Fruit fly (Drosophila melanogaster) whole organism, embryonic: ENCODE data around the gene fend.

Source experiments
- Antp ChIP-seq: fragments of 200-800 bp; sonication (Bioruptor generic); optimal IDR thresholded peaks from 3 replicates; lab custom pipeline; 2016; ENCODE audit warnings: missing biosample characterization, missing genetic modification characterization
- Atf-2 ChIP-seq: fragments of 200-800 bp; sonication (Bioruptor generic); optimal IDR thresholded peaks from 2 replicates; lab custom pipeline; 2016; ENCODE audit warnings: missing biosample characterization, missing genetic modification characterization
- CG1233 ChIP-seq: fragments of 200-800 bp; sonication (Bioruptor generic); optimal IDR thresholded peaks from 4 replicates; lab custom pipeline; 2018; ENCODE audit warnings: missing biosample characterization, mild to moderate bottlenecking, missing genetic modification characterization
- CG12659 ChIP-seq: fragments of 200-800 bp; sonication (Bioruptor generic); optimal IDR thresholded peaks from 3 replicates; lab custom pipeline; 2017; ENCODE audit warnings: mild to moderate bottlenecking, missing biosample characterization, missing genetic modification reagents, missing genetic modification characterization
- CG13123 ChIP-seq: fragments of 200-800 bp; sonication (Bioruptor generic); optimal IDR thresholded peaks from 2 replicates; lab custom pipeline; 2016; ENCODE audit warnings: missing biosample characterization, missing genetic modification characterization
- CG15073 ChIP-seq: fragments of 200-800 bp; sonication (Bioruptor generic); optimal IDR thresholded peaks from 2 replicates; lab custom pipeline; 2016; ENCODE audit warnings: missing biosample characterization, missing genetic modification characterization
- CG15269 ChIP-seq: fragments of 200-800 bp; sonication (Bioruptor generic); optimal IDR thresholded peaks from 2 replicates; lab custom pipeline; 2018; ENCODE audit warnings: missing biosample characterization, mild to moderate bottlenecking, missing genetic modification characterization, moderate library complexity
- CG17385 ChIP-seq: fragments of 200-800 bp; sonication (Bioruptor generic); optimal IDR thresholded peaks from 3 replicates; lab custom pipeline; 2018; ENCODE audit warnings: missing biosample characterization, mild to moderate bottlenecking, missing genetic modification characterization
- CG1792 ChIP-seq: fragments of 200-800 bp; sonication (Bioruptor generic); optimal IDR thresholded peaks from 2 replicates; lab custom pipeline; 2016; ENCODE audit warnings: missing biosample characterization, missing genetic modification characterization
- CG31224 ChIP-seq: fragments of 200-800 bp; sonication (Bioruptor generic); IDR thresholded peaks from 2 replicates; pipeline ENCODE4 v1.3.6; 2022; ENCODE audit warnings: missing biosample characterization, missing genetic modification characterization
- CG4328 ChIP-seq: fragments of 200-800 bp; sonication (Bioruptor generic); optimal IDR thresholded peaks from 3 replicates; lab custom pipeline; 2017; ENCODE audit warnings: missing biosample characterization, missing genetic modification reagents, missing genetic modification characterization
- CG4730 ChIP-seq: fragments of 200-800 bp; sonication (Bioruptor generic); IDR thresholded peaks from 2 replicates; pipeline ENCODE4 v1.3.6; 2022; ENCODE audit warnings: missing biosample characterization, missing genetic modification characterization
- CG6765 ChIP-seq: fragments of 200-800 bp; sonication (Bioruptor generic); optimal IDR thresholded peaks from 3 replicates; lab custom pipeline; 2017; ENCODE audit warnings: missing biosample characterization, mild to moderate bottlenecking, missing genetic modification characterization
- CG8765 ChIP-seq: fragments of 200-800 bp; sonication (Bioruptor generic); IDR thresholded peaks from 2 replicates; pipeline ENCODE4 v1.3.6; 2022; ENCODE audit warnings: missing biosample characterization, missing genetic modification characterization
- CG8924 ChIP-seq: fragments of 200-800 bp; optimal IDR thresholded peaks from 3 replicates; lab custom pipeline; 2019; ENCODE audit warnings: missing biosample characterization, mild to moderate bottlenecking, missing genetic modification characterization, moderate library complexity
- CG9932 ChIP-seq: fragments of 200-800 bp; sonication (Bioruptor generic); IDR thresholded peaks from 2 replicates; pipeline ENCODE4 v1.3.6; 2022; ENCODE audit warnings: missing biosample characterization, missing genetic modification characterization
- CkIIα-i1 ChIP-seq: fragments of 200-800 bp; sonication (Bioruptor generic); IDR thresholded peaks from 2 replicates; pipeline ENCODE4 v1.3.6; 2022; ENCODE audit warnings: missing biosample characterization, missing genetic modification characterization
- Eip74EF ChIP-seq, 2 experiments: fragments of 200-800 bp in 1 of 2; fragments of >200 bp in 1 of 2; sonication (Bioruptor generic) in 1 of 2; optimal IDR thresholded peaks; 2 replicates each; lab custom pipeline; 2017 to 2019; ENCODE audit warnings: missing biosample characterization in 2 of 2, missing genetic modification characterization in 2 of 2, mild to moderate bottlenecking in 1 of 2, moderate library complexity in 1 of 2
- Gug ChIP-seq: fragments of 200-800 bp; sonication (Bioruptor generic); IDR thresholded peaks from 4 replicates; pipeline ENCODE4 v1.3.6; 2022; ENCODE audit warnings: missing biosample characterization, missing genetic modification characterization
- HLH54F ChIP-seq: fragments of 200-800 bp; sonication (Bioruptor generic); optimal IDR thresholded peaks from 3 replicates; lab custom pipeline; 2016; ENCODE audit warnings: missing biosample characterization, missing genetic modification characterization
- HmgD ChIP-seq: fragments of 200-800 bp; sonication (Bioruptor generic); optimal IDR thresholded peaks from 3 replicates; lab custom pipeline; 2016; ENCODE audit warnings: missing biosample characterization, missing genetic modification characterization
- HmgZ ChIP-seq: fragments of 200-800 bp; sonication (Bioruptor generic); optimal IDR thresholded peaks from 2 replicates; lab custom pipeline; 2018; ENCODE audit warnings: missing biosample characterization, mild to moderate bottlenecking, missing genetic modification characterization
- MBD-R2 ChIP-seq: fragments of 200-800 bp; sonication (Bioruptor generic); IDR thresholded peaks from 2 replicates; pipeline ENCODE4 v1.3.6; 2022; ENCODE audit warnings: missing biosample characterization, missing genetic modification characterization
- MESR4 ChIP-seq: fragments of 200-800 bp; sonication (Bioruptor generic); optimal IDR thresholded peaks from 2 replicates; lab custom pipeline; 2018; ENCODE audit warnings: missing biosample characterization, mild to moderate bottlenecking, missing genetic modification characterization, moderate library complexity
- Nf-YA ChIP-seq: fragments of 200-800 bp; sonication (Bioruptor generic); IDR thresholded peaks from 2 replicates; pipeline ENCODE4 v1.3.6; 2022; ENCODE audit warnings: missing biosample characterization, missing genetic modification characterization
- NfI ChIP-seq: fragments of 200-800 bp; sonication (Bioruptor generic); optimal IDR thresholded peaks from 3 replicates; lab custom pipeline; 2018; ENCODE audit warnings: missing biosample characterization, mild to moderate bottlenecking, missing genetic modification characterization, moderate library complexity
- Oli ChIP-seq: fragments of 200-800 bp; sonication (Bioruptor generic); optimal IDR thresholded peaks from 2 replicates; lab custom pipeline; 2018; ENCODE audit warnings: missing biosample characterization, mild to moderate bottlenecking, missing genetic modification characterization, moderate library complexity
- br ChIP-seq: fragments of >200 bp; optimal IDR thresholded peaks from 2 replicates; lab custom pipeline; 2017
- cas ChIP-seq: fragments of 200-800 bp; sonication (Bioruptor generic); IDR thresholded peaks from 2 replicates; pipeline ENCODE4 v1.3.6; 2022; ENCODE audit warnings: missing biosample characterization, missing genetic modification characterization
- caup ChIP-seq: fragments of 200-800 bp; sonication (Bioruptor generic); optimal IDR thresholded peaks from 3 replicates; lab custom pipeline; 2017; ENCODE audit warnings: missing biosample characterization, mild to moderate bottlenecking, missing genetic modification characterization, moderate library complexity; ENCODE audit not compliant: severe bottlenecking
- cg ChIP-seq: fragments of 200-800 bp; sonication (Bioruptor generic); optimal IDR thresholded peaks from 3 replicates; lab custom pipeline; 2019; ENCODE audit warnings: missing biosample characterization, mild to moderate bottlenecking, missing genetic modification characterization, moderate library complexity
- chm ChIP-seq: fragments of 200-800 bp; sonication (Bioruptor generic); IDR thresholded peaks from 2 replicates; pipeline ENCODE4 v1.3.6; 2022; ENCODE audit warnings: missing biosample characterization, missing genetic modification characterization
- crc ChIP-seq: fragments of 200-800 bp; sonication (Bioruptor generic); optimal IDR thresholded peaks from 2 replicates; lab custom pipeline; 2016; ENCODE audit warnings: missing biosample characterization, missing genetic modification characterization
- croc ChIP-seq: fragments of 200-800 bp; sonication (Bioruptor generic); conservative IDR thresholded peaks from 3 replicates; pipeline ENCODE4 v1.3.6; 2022; ENCODE audit warnings: missing biosample characterization, missing genetic modification characterization
- danr ChIP-seq: fragments of 200-800 bp; sonication (Bioruptor generic); IDR thresholded peaks from 2 replicates; pipeline ENCODE4 v1.3.6; 2022; ENCODE audit warnings: missing biosample characterization, missing genetic modification characterization
- gfzf ChIP-seq: fragments of 200-800 bp; sonication (Bioruptor generic); optimal IDR thresholded peaks from 2 replicates; lab custom pipeline; 2016; ENCODE audit warnings: missing biosample characterization, mild to moderate bottlenecking, missing genetic modification characterization, moderate library complexity
- h ChIP-seq: fragments of >200 bp; optimal IDR thresholded peaks from 2 replicates; lab custom pipeline; 2017
- lmd ChIP-seq: fragments of 200-800 bp; sonication (Bioruptor generic); IDR thresholded peaks from 2 replicates; pipeline ENCODE4 v1.3.6; 2022; ENCODE audit warnings: missing biosample characterization, missing genetic modification characterization
- mam ChIP-seq: fragments of 200-800 bp; sonication (Bioruptor generic); optimal IDR thresholded peaks from 3 replicates; lab custom pipeline; 2016; ENCODE audit warnings: missing biosample characterization, missing genetic modification characterization
- onecut ChIP-seq: fragments of 200-800 bp; sonication (Bioruptor generic); IDR thresholded peaks from 2 replicates; pipeline ENCODE4 v1.3.6; 2022; ENCODE audit warnings: missing biosample characterization, missing genetic modification characterization
- phol ChIP-seq: fragments of 200-800 bp; sonication (Bioruptor generic); optimal IDR thresholded peaks from 3 replicates; lab custom pipeline; 2018; ENCODE audit warnings: missing biosample characterization, mild to moderate bottlenecking, missing genetic modification characterization, moderate library complexity
- salm ChIP-seq: fragments of 200-800 bp; sonication (Bioruptor generic); optimal IDR thresholded peaks from 2 replicates; lab custom pipeline; 2018; ENCODE audit warnings: missing biosample characterization, mild to moderate bottlenecking, missing genetic modification characterization
- sd ChIP-seq: fragments of 200-800 bp; sonication (Bioruptor generic); optimal IDR thresholded peaks from 3 replicates; lab custom pipeline; 2018; ENCODE audit warnings: missing biosample characterization, mild to moderate bottlenecking, missing genetic modification characterization, moderate library complexity
- sob ChIP-seq: fragments of 200-800 bp; sonication (Bioruptor generic); IDR thresholded peaks from 2 replicates; pipeline ENCODE4 v1.3.6; 2022; ENCODE audit warnings: missing biosample characterization, missing genetic modification characterization
- ssp ChIP-seq: fragments of 200-800 bp; sonication (Bioruptor generic); IDR thresholded peaks from 2 replicates; pipeline ENCODE4 v1.3.6; 2022; ENCODE audit warnings: missing biosample characterization, missing genetic modification characterization
- tap ChIP-seq: fragments of 200-800 bp; optimal IDR thresholded peaks from 3 replicates; lab custom pipeline; 2019; ENCODE audit warnings: missing biosample characterization, mild to moderate bottlenecking, missing genetic modification characterization, moderate library complexity
- tx ChIP-seq: fragments of 200-800 bp; sonication (Bioruptor generic); optimal IDR thresholded peaks from 2 replicates; lab custom pipeline; 2016; ENCODE audit warnings: missing biosample characterization, missing genetic modification characterization
- zen ChIP-seq: fragments of 200-800 bp; sonication (Bioruptor generic); optimal IDR thresholded peaks from 3 replicates; lab custom pipeline; 2018; ENCODE audit warnings: missing biosample characterization, mild to moderate bottlenecking, missing genetic modification characterization, moderate library complexity

fend gene

DNA sequence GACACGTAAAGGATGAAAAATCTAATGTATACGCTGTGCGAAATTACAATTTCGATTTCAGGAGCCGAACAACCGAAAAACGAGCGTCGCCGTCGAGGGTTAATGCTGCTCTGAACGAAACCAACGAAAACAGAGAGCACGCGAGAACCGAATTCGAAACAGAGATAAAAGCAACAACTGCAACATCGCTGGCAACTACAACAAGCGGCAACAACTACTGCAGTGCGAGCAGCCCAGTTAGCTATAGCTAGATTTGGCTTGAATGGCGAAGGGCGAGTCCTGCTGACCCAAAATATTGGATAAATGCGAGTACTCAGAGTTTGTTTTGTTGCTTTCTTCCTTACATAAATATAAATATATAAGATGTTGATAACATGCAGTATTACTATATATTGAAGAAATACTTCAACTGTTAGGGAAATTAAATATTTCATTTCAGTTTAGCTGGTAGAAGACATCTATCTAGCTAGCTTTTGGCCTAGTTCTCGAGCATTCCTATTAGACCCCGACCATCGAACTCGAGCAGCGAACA is at the start of gene fend (continued):
- 0 out of 2 replicates have a peak, but pooled peaks have one; percentile 17 for TF ChIP-seq sob (GFP tag; lab: Robert Waterston, UW)
- TF ChIP-seq chm (GFP tag; lab: Robert Waterston, UW), result peak; percentile 56; the same call in 1 of the 2 replicates
- TF ChIP-seq br (lab: Kevin White, UChicago), result no peak
- TF ChIP-seq tap (tag; lab: Kevin White, UChicago), result peak; percentile 45
- TF ChIP-seq Eip74EF (GFP tag; optimal IDR thresholded peaks at IDR 0.05; lab: Kevin White, UChicago), result peak in 1 of 2 experiments; percentile 18
- peak; percentile 54 for TF ChIP-seq CG8924
- peak; percentile 33 for TF ChIP-seq CG17385 (GFP tag; lab: Kevin White, UChicago)
- TF ChIP-seq, all 482 proteins: peak for 143

DNA sequence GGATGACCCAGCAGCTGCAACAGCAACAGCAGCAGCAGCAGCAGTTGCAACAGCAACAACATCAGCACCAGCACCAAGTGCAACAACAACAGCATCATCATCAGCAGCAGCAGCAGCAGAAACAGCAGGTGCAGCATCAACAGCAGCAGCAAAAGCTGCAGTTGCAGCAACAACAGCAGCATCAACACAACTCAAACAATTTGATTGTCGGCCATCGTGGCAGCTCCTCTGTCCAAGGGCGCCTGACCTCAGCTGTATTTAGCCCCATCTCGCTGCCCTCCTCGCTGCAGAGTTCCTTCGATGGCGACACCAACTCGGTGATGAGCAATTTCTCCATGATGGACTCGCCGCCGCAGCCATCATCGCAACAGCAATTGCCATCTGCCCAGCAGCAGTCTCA is 33.4 kb upstream of the fend start:
- no peak for TF ChIP-seq HmgZ (tag; lab: Kevin White, UChicago)
- TF ChIP-seq h (lab: Kevin White, UChicago), result no peak
- TF ChIP-seq CG31224, result no peak
- no peak for TF ChIP-seq br (lab: Kevin White, UChicago)
- TF ChIP-seq CG1792 (GFP tag; lab: Kevin White, UChicago), result no peak
- TF ChIP-seq NfI (GFP tag; lab: Kevin White, UChicago), result no peak
- TF ChIP-seq caup, result no peak
- TF ChIP-seq CG12659 (GFP tag; lab: Kevin White, UChicago), result no peak
- TF ChIP-seq Antp (GFP tag; lab: Kevin White, UChicago), result no peak
- TF ChIP-seq Nf-YA (GFP tag; lab: Robert Waterston, UW), result no peak
- TF ChIP-seq CG13123 (GFP tag; lab: Kevin White, UChicago), result no peak
- no peak for TF ChIP-seq MBD-R2 (GFP tag; lab: Robert Waterston, UW)
- TF ChIP-seq croc (GFP tag; lab: Robert Waterston, UW), result no peak
- TF ChIP-seq CG4328 (GFP tag; lab: Kevin White, UChicago), result no peak
- no peak for TF ChIP-seq HmgD
- TF ChIP-seq CG15269, result no peak
- TF ChIP-seq CkIIα-i1, result no peak
- TF ChIP-seq Gug, result no peak
- TF ChIP-seq gfzf (GFP tag; lab: Kevin White, UChicago), result no peak
- no peak for TF ChIP-seq CG8765 (GFP tag; lab: Robert Waterston, UW)
- TF ChIP-seq, all 482 proteins: peak for 0

DNA sequence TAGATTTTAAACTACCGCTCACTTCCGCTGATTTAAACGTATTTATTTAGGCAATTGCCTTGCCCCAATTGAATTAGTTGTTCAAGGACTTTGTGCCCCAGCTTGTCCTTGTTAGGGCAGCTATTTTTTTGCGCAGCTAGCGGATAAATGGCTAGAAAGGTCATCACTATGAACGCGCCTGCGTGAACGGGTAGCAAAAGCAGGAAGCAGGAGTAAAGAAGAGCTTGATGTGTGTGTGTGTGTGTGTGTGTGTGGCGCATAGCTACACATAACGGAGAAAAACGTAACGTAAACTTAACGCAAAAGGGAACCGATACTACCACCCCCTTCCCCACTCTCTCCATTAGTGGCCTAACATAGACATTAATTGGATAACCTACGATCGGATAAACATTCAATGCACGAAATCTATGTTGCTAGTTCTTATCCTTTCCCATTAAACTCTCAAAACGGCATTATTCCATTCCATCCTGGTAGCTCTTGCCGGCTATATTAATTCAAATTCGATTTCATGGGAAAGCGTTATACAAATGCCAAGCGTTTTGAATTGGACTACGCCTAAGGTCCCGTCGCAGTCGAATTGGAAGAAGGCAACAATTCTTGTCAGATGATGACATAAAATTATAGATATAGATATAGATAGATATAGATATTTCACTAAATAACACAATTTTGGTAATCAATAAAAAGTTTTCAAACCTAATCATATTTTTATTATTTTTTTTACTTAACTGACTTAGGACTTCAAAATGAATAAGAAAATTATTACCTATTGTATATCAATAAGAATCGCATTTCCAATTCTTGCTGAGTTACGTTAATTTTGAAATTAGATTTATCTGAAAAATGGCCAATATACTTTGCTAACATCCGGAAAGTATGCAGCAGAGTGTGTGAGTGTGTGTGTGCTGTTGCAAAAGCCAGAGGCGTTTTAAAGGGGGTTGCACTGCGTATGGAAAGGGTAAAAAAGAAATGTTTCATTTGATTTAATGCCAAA is 29.9 kb upstream of the fend start:
- TF ChIP-seq phol (tag; lab: Kevin White, UChicago) (no peak), cas (GFP tag; lab: Robert Waterston, UW) (no peak), CG15073 (no peak), HLH54F (GFP tag; lab: Kevin White, UChicago) (no peak), tx (GFP tag; lab: Kevin White, UChicago) (no peak), CG9932 (GFP tag; lab: Robert Waterston, UW) (no peak), danr (GFP tag; lab: Robert Waterston, UW) (no peak), zen (tag; lab: Kevin White, UChicago) (no peak), crc (no peak), cg (peak; percentile 9), lmd (GFP tag; lab: Robert Waterston, UW) (no peak), CG6765 (GFP tag; lab: Kevin White, UChicago) (peak; percentile 14), Atf-2 (GFP tag; lab: Kevin White, UChicago) (no peak), CG4730 (GFP tag; lab: Robert Waterston, UW) (no peak), h (lab: Kevin White, UChicago) (no peak), CG1233 (GFP tag; lab: Kevin White, UChicago) (no peak), mam (no peak), sd (tag; lab: Kevin White, UChicago) (no peak), Oli (tag; lab: Kevin White, UChicago) (no peak), ssp (GFP tag; lab: Robert Waterston, UW) (no peak), salm (tag; lab: Kevin White, UChicago) (no peak), MESR4 (GFP tag; lab: Kevin White, UChicago) (no peak), onecut (no peak)
